Worm (Caenorhabditis elegans) whole organism, L3 larva: ENCODE data around the gene srbc-29.

ENCODE experiments used
- ama-1 ChIP-seq: fragments of 150-350 bp; optimal IDR thresholded peaks from 2 replicates; lab custom pipeline; 2018
- ceh-82 ChIP-seq: fragments of 150-350 bp; optimal IDR thresholded peaks from 2 replicates; lab custom pipeline; 2014; ENCODE audit warnings: missing biosample characterization, missing genetic modification characterization
- elt-2 ChIP-seq: sonication (generic microtip); optimal IDR thresholded peaks from 2 replicates; lab custom pipeline; 2016; ENCODE audit warnings: missing genetic modification reagents, mild to moderate bottlenecking, missing genetic modification characterization, missing compliant biosample characterization
- elt-3 ChIP-seq, 3 experiments: fragments of 150-350 bp in 1 of 3; sonication (generic microtip) in 2 of 3; optimal IDR thresholded peaks; 2 replicates in 2 of 3; 4 replicates in 1 of 3; lab custom pipeline; 2014 to 2017; ENCODE audit warnings: missing biosample characterization in 3 of 3, missing genetic modification characterization in 3 of 3
- fos-1 ChIP-seq: fragments of 150-350 bp; optimal IDR thresholded peaks from 2 replicates; lab custom pipeline; 2014; ENCODE audit warnings: missing biosample characterization, missing genetic modification characterization
- nhr-12 ChIP-seq: fragments of 150-350 bp; optimal IDR thresholded peaks from 2 replicates; lab custom pipeline; 2014; ENCODE audit warnings: missing biosample characterization, missing genetic modification characterization
- nhr-28 ChIP-seq: fragments of 150-350 bp; optimal IDR thresholded peaks from 2 replicates; lab custom pipeline; 2014; ENCODE audit warnings: missing biosample characterization, missing genetic modification characterization
- nhr-76 ChIP-seq: fragments of 150-350 bp; sonication (generic microtip); optimal IDR thresholded peaks from 5 replicates; lab custom pipeline; 2014; ENCODE audit warnings: missing biosample characterization, missing genetic modification characterization
- pqm-1 ChIP-seq: fragments of 150-350 bp; optimal IDR thresholded peaks from 2 replicates; lab custom pipeline; 2017; ENCODE audit warnings: missing biosample characterization, missing genetic modification characterization, inconsistent platforms
- skn-1 ChIP-seq: fragments of 150-350 bp; optimal IDR thresholded peaks from 2 replicates; lab custom pipeline; 2014; ENCODE audit warnings: missing biosample characterization, missing genetic modification characterization
- snpc-4 ChIP-seq: fragments of 150-350 bp; optimal IDR thresholded peaks from 2 replicates; lab custom pipeline; 2014; ENCODE audit warnings: missing biosample characterization, missing genetic modification characterization
- tbx-2 ChIP-seq: sonication (generic microtip); optimal IDR thresholded peaks from 2 replicates; lab custom pipeline; 2016; ENCODE audit warnings: mild to moderate bottlenecking, missing genetic modification characterization, missing compliant biosample characterization

ce11 chrV:3509878-3510277, 39.2 kb upstream of the srbc-29 start, which contains the start of gene str-228:
- TF ChIP-seq fos-1 (tag; lab: Kevin White, UChicago) (no peak), elt-3 (tag; optimal IDR thresholded peaks at IDR 0.05; lab: Kevin White, UChicago) (no peak), skn-1 (no peak), ama-1 (lab: Kevin White, UChicago) (no peak), nhr-28 (tag; lab: Kevin White, UChicago) (no peak), tbx-2 (tag; lab: Kevin White, UChicago) (no peak), nhr-12 (tag; lab: Kevin White, UChicago) (no peak), pqm-1 (no peak), snpc-4 (no peak), ceh-82 (tag; lab: Kevin White, UChicago) (no peak), elt-2 (tag; lab: Kevin White, UChicago) (no peak), nhr-76 (tag; lab: Kevin White, UChicago) (no peak)
